Fruit fly (Drosophila melanogaster): ENCODE results near the gene CG32407.

dm6 chr3L:5941086-5941485 is 19.2 kb downstream of the CG32407 start:
- TF ChIP-seq kay (GFP tag; ENCODE audit: borderline replicate concordance) (no peak), cnc (optimal IDR thresholded peaks at IDR 0.05) (no peak), toe (GFP tag; optimal IDR thresholded peaks at IDR 0.05) (no peak), CG14711 (tag; optimal IDR thresholded peaks at IDR 0.05) (no peak), CG5204 (GFP tag; optimal IDR thresholded peaks at IDR 0.05) (no peak), CG7045 (GFP tag; optimal IDR thresholded peaks at IDR 0.05) (no peak), Crg-1 (GFP tag; optimal IDR thresholded peaks at IDR 0.05) (no peak), CG12768 (GFP tag; optimal IDR thresholded peaks at IDR 0.05) (no peak)

Measured in whole organism, adult.